Worm (Caenorhabditis elegans): Measurements from ENCODE around the gene K12H6.12.

The K12H6.12 gene

DNA sequence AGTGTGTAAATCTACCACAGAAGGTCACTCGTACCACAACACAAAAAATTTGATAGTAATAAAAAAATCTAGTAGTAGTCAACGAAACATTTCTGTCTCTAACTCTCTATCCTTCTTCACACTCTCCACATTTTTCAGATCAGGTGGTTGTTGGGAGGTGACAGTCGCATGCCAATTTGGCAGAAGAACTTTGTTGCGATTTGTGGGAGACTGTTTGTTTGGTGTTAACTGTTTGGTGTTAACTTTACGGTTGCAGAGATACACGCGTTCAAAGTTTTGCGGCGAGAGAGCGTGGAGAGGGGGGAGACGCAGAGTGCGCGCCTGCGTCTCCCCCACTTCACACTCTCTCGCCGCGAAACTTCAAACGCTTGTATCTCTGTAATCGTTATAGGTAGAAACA is 3.0 kb upstream of the K12H6.12 start:
- TF ChIP-seq hlh-13 (GFP tag; optimal IDR thresholded peaks at IDR 0.05) (no peak), dmd-4 (tag; optimal IDR thresholded peaks at IDR 0.05; ENCODE audit: borderline replicate concordance) (no peak), hlh-30 (tag; optimal IDR thresholded peaks at IDR 0.05; ENCODE audit: insufficient read depth) (no peak), ref-2 (tag; optimal IDR thresholded peaks at IDR 0.05) (no peak), tbx-7 (tag; optimal IDR thresholded peaks at IDR 0.05) (no peak), ceh-45 (GFP tag; IDR thresholded peaks at IDR 0.05) (no peak), gmeb-2 (tag; optimal IDR thresholded peaks at IDR 0.05) (no peak), hlh-6 (tag; optimal IDR thresholded peaks at IDR 0.05) (no peak), ceh-6 (GFP tag; optimal IDR thresholded peaks at IDR 0.05) (no peak), madf-2 (tag; optimal IDR thresholded peaks at IDR 0.05) (no peak), C38D4.7 (GFP tag; optimal IDR thresholded peaks at IDR 0.05) (no peak), hlh-8 (tag; optimal IDR thresholded peaks at IDR 0.05) (no peak), hlh-15 (tag; optimal IDR thresholded peaks at IDR 0.05) (no peak), zip-5 (tag; optimal IDR thresholded peaks at IDR 0.05) (no peak), sdc-2 (tag; optimal IDR thresholded peaks at IDR 0.05) (no peak), fkh-6 (tag; optimal IDR thresholded peaks at IDR 0.05) (no peak), pros-1 (tag; optimal IDR thresholded peaks at IDR 0.05) (no peak)

- TF ChIP-seq sdc-2 (tag; optimal IDR thresholded peaks at IDR 0.05) (no peak), elt-2 (tag; optimal IDR thresholded peaks at IDR 0.05) (peak; percentile 37), syd-9 (tag; optimal IDR thresholded peaks at IDR 0.05) (no peak)
These were observed 2.4 kb upstream of the K12H6.12 start for ce11 chrII:2805566-2805965.

- TF ChIP-seq elt-4 (tag; optimal IDR thresholded peaks at IDR 0.05) (no peak), ceh-18 (tag; optimal IDR thresholded peaks at IDR 0.05) (no peak), ceh-22 (tag; optimal IDR thresholded peaks at IDR 0.05) (no peak), mec-3 (tag; optimal IDR thresholded peaks at IDR 0.05; ENCODE audit: borderline replicate concordance) (no peak), ceh-24 (tag; optimal IDR thresholded peaks at IDR 0.05) (no peak), nhr-232 (tag; optimal IDR thresholded peaks at IDR 0.05) (no peak), lin-11 (tag; optimal IDR thresholded peaks at IDR 0.05) (no peak), sox-4 (tag; optimal IDR thresholded peaks at IDR 0.05) (no peak), tbx-7 (tag; optimal IDR thresholded peaks at IDR 0.05) (no peak), ceh-2 (tag; optimal IDR thresholded peaks at IDR 0.05) (no peak), nhr-11 (tag; optimal IDR thresholded peaks at IDR 0.05) (no peak), sox-2 (GFP tag; IDR thresholded peaks at IDR 0.05) (no peak)
These were observed 7.1 kb downstream of the K12H6.12 start for ce11 chrII:2815017-2815416.

DNA sequence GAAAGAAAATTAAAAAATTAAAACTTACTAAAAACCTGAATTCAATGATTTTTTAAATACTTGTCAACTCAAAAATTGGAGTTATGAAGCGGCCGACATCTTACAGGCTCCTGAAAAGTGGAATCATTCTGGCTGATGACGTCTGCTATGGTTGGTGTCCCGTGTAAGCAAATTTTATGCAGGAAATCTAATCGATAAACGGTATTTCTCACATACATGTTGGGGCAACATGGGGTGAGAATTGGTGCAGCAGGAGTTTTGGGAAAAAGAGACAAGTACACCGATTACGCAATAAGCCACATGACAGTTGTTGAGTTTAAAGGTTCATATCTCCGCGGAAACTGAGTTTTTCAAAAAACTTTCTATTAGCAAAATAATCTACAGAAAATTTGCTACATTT is 7.5 kb downstream of the K12H6.12 start, which contains the start of gene K12H6.2:
K12H6.2 (minus strand) TSS at position 101 of the 400 bp plus-strand sequence.
- TF ChIP-seq hlh-30 (tag; optimal IDR thresholded peaks at IDR 0.05; ENCODE audit: insufficient read depth) (no peak), npax-4 (tag; optimal IDR thresholded peaks at IDR 0.05) (no peak), ceh-45 (GFP tag; IDR thresholded peaks at IDR 0.05) (no peak), T23F11.4 (GFP tag; optimal IDR thresholded peaks at IDR 0.05) (no peak), ceh-2 (tag; optimal IDR thresholded peaks at IDR 0.05) (no peak), ceh-24 (tag; optimal IDR thresholded peaks at IDR 0.05) (no peak), odd-2 (tag; optimal IDR thresholded peaks at IDR 0.05) (no peak), ttx-3 (tag; optimal IDR thresholded peaks at IDR 0.05) (no peak)

- no peak for TF ChIP-seq ama-1 (optimal IDR thresholded peaks at IDR 0.05)
- no peak for TF ChIP-seq npax-4 (tag; optimal IDR thresholded peaks at IDR 0.05)
- TF ChIP-seq pax-1 (tag; optimal IDR thresholded peaks at IDR 0.05), result no peak
- TF ChIP-seq nhr-11 (tag; optimal IDR thresholded peaks at IDR 0.05), result no peak
- no peak for TF ChIP-seq ceh-14 (tag; optimal IDR thresholded peaks at IDR 0.05)
- no peak for TF ChIP-seq unc-42 (tag; optimal IDR thresholded peaks at IDR 0.05)
- no peak for TF ChIP-seq ceh-31 (tag; optimal IDR thresholded peaks at IDR 0.05)
- TF ChIP-seq unc-3 (GFP tag; conservative IDR thresholded peaks at IDR 0.05), result no peak
- no peak for TF ChIP-seq unc-3 (tag; optimal IDR thresholded peaks at IDR 0.05)
- TF ChIP-seq ceh-6 (GFP tag; optimal IDR thresholded peaks at IDR 0.05), result no peak
- no peak for TF ChIP-seq F13H6.1 (tag; optimal IDR thresholded peaks at IDR 0.05)
These were observed 8.7 kb downstream of the K12H6.12 start, which contains the start of gene set-13 for ce11 chrII:2816676-2817075. Gene set-13 (plus strand): TSS chrII:2816976.
